Worm (Caenorhabditis elegans): ENCODE measurements around the gene irld-2.

The irld-2 gene

ce11 chrX:13366955-13367354 is 27.9 kb downstream of the irld-2 start:
- TF ChIP-seq nhr-77 (tag; optimal IDR thresholded peaks at IDR 0.05) (no peak), C34F6.9 (tag; optimal IDR thresholded peaks at IDR 0.05) (no peak), ceh-16 (tag; optimal IDR thresholded peaks at IDR 0.05) (no peak), zag-1 (tag; optimal IDR thresholded peaks at IDR 0.05) (no peak), ama-1 (optimal IDR thresholded peaks at IDR 0.05) (no peak), ztf-1 (GFP tag; conservative IDR thresholded peaks at IDR 0.05) (no peak), mdl-1 (tag; optimal IDR thresholded peaks at IDR 0.05) (no peak), nhr-129 (tag; optimal IDR thresholded peaks at IDR 0.05) (peak; percentile 66), nhr-10 (tag; optimal IDR thresholded peaks at IDR 0.05) (no peak), sma-9 (GFP tag; optimal IDR thresholded peaks at IDR 0.05) (peak; percentile 34), sma-9 (tag; optimal IDR thresholded peaks at IDR 0.05) (no peak), nhr-11 (tag; optimal IDR thresholded peaks at IDR 0.05) (no peak), peb-1 (tag; optimal IDR thresholded peaks at IDR 0.05) (no peak), unc-62 (GFP tag; optimal IDR thresholded peaks at IDR 0.05) (no peak), crh-2 (tag; optimal IDR thresholded peaks at IDR 0.05) (peak; percentile 27), dmd-4 (tag; optimal IDR thresholded peaks at IDR 0.05) (no peak), egl-27 (tag; optimal IDR thresholded peaks at IDR 0.05) (no peak)

- TF ChIP-seq nhr-237 (tag; optimal IDR thresholded peaks at IDR 0.05) (no peak), elt-1 (tag; optimal IDR thresholded peaks at IDR 0.05) (no peak), mab-5 (tag; optimal IDR thresholded peaks at IDR 0.05) (no peak), ztf-4 (tag; optimal IDR thresholded peaks at IDR 0.05) (no peak), unc-55 (GFP tag; optimal IDR thresholded peaks at IDR 0.05) (peak; percentile 44), ceh-82 (tag; optimal IDR thresholded peaks at IDR 0.05) (no peak)
Observed at ce11 chrX:13364897-13365296, 30.0 kb downstream of the irld-2 start, which contains the start of gene C49F8.1. Gene C49F8.1 (minus strand): TSS chrX:13364997.

- TF ChIP-seq dmd-4 (tag; optimal IDR thresholded peaks at IDR 0.05), result no peak
- TF ChIP-seq nhr-6 (tag; optimal IDR thresholded peaks at IDR 0.05), result no peak
- no peak for TF ChIP-seq C34F6.9 (tag; optimal IDR thresholded peaks at IDR 0.05)
- no peak for TF ChIP-seq lin-13 (GFP tag; optimal IDR thresholded peaks at IDR 0.05)
- no peak for TF ChIP-seq nhr-237 (tag; optimal IDR thresholded peaks at IDR 0.05)
Observed at ce11 chrX:13362486-13362885, 32.4 kb downstream of the irld-2 start, which contains the start of gene C49F8.15. Gene C49F8.15 (minus strand): TSS chrX:13362586.

ce11 chrX:13360632-13361031 is 34.2 kb downstream of the irld-2 start:
- TF ChIP-seq nhr-6 (tag; optimal IDR thresholded peaks at IDR 0.05) (no peak), gmeb-1 (tag; optimal IDR thresholded peaks at IDR 0.05) (no peak), snpc-4 (tag; optimal IDR thresholded peaks at IDR 0.05) (no peak), sem-4 (tag; optimal IDR thresholded peaks at IDR 0.05) (no peak), ceh-82 (tag; optimal IDR thresholded peaks at IDR 0.05) (no peak), nhr-237 (tag; optimal IDR thresholded peaks at IDR 0.05) (no peak), blmp-1 (tag; optimal IDR thresholded peaks at IDR 0.05; ENCODE audit: insufficient read depth) (no peak), elt-1 (tag; optimal IDR thresholded peaks at IDR 0.05) (no peak), mab-5 (tag; optimal IDR thresholded peaks at IDR 0.05) (no peak), egl-27 (tag; optimal IDR thresholded peaks at IDR 0.05) (no peak), sma-3 (GFP tag; optimal IDR thresholded peaks at IDR 0.05) (peak; percentile 38), aly-2 (tag; optimal IDR thresholded peaks at IDR 0.05) (no peak), ama-1 (optimal IDR thresholded peaks at IDR 0.05) (no peak), elt-3 (tag; optimal IDR thresholded peaks at IDR 0.05) (no peak), unc-62 (GFP tag; optimal IDR thresholded peaks at IDR 0.05) (no peak), R02D3.7 (tag; optimal IDR thresholded peaks at IDR 0.05) (no peak), zag-1 (tag; optimal IDR thresholded peaks at IDR 0.05) (no peak), nhr-129 (tag; optimal IDR thresholded peaks at IDR 0.05) (peak; percentile 29), nhr-12 (tag; optimal IDR thresholded peaks at IDR 0.05) (no peak), fos-1 (tag; optimal IDR thresholded peaks at IDR 0.05) (peak; percentile 82), F13H6.1 (tag; optimal IDR thresholded peaks at IDR 0.05) (peak; percentile 33), sma-9 (GFP tag; optimal IDR thresholded peaks at IDR 0.05) (peak; percentile 96), sma-9 (tag; optimal IDR thresholded peaks at IDR 0.05) (no peak), nhr-25 (tag; optimal IDR thresholded peaks at IDR 0.05) (no peak), lsy-2 (tag; optimal IDR thresholded peaks at IDR 0.05) (no peak), skn-1 (tag; optimal IDR thresholded peaks at IDR 0.05) (no peak), mbf-1 (tag; optimal IDR thresholded peaks at IDR 0.05) (no peak), unc-39 (tag; optimal IDR thresholded peaks at IDR 0.05) (no peak), nhr-10 (tag; optimal IDR thresholded peaks at IDR 0.05) (no peak), ztf-11 (tag; optimal IDR thresholded peaks at IDR 0.05) (no peak), unc-55 (GFP tag; optimal IDR thresholded peaks at IDR 0.05) (no peak), lin-39 (tag; optimal IDR thresholded peaks at IDR 0.05) (no peak), dmd-4 (tag; optimal IDR thresholded peaks at IDR 0.05) (no peak), C34F6.9 (tag; optimal IDR thresholded peaks at IDR 0.05) (no peak), ztf-1 (GFP tag; conservative IDR thresholded peaks at IDR 0.05) (no peak), nhr-21 (tag; optimal IDR thresholded peaks at IDR 0.05) (no peak), ztf-4 (tag; optimal IDR thresholded peaks at IDR 0.05) (no peak), lin-13 (GFP tag; optimal IDR thresholded peaks at IDR 0.05) (no peak), nhr-23 (tag; optimal IDR thresholded peaks at IDR 0.05) (no peak), crh-2 (tag; optimal IDR thresholded peaks at IDR 0.05) (peak; percentile 54)

All from whole organism, L2 larva.